Worm (Caenorhabditis elegans) whole organism, L1 larva: ENCODE results near the gene fask-1.

Source experiments
- nhr-11 ChIP-seq: fragments of 150-350 bp; optimal IDR thresholded peaks from 2 replicates; lab custom pipeline; 2014; ENCODE audit warnings: missing biosample characterization, missing genetic modification characterization
- ztf-4 ChIP-seq: fragments of 150-350 bp; optimal IDR thresholded peaks from 2 replicates; lab custom pipeline; 2014; ENCODE audit warnings: missing biosample characterization, missing genetic modification characterization

DNA sequence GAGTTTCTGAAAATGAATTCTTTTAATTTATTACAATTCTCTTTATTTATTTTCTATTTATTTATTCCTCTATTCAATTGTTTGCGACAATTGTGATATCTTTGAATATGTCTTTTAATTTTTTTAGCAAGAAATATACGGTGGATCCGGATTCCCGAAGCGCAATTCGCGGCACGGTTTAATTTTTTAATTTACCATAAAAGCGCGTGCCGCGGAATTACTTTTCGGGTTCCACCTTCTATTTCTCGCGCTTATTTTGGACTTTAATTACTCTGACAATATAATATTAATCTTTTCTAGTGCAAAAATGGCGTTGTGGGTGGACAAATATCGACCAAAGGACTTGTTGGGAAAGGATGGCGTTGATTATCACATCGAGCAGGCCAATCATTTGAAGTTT lies 5.1 kb upstream of the fask-1 start, which contains the start of gene rfc-3:
- TF ChIP-seq nhr-11 (tag; lab: Kevin White, UChicago) = no peak
- TF ChIP-seq ztf-4 (tag; lab: Kevin White, UChicago) = no peak
